Fruit fly (Drosophila melanogaster) whole organism: ENCODE measurements around the gene Ltn1.

ENCODE experiments used
- CG8478 ChIP-seq: fragments of >200 bp; optimal IDR thresholded peaks from 2 replicates; lab custom pipeline; 2018; ENCODE audit warnings: inconsistent platforms
- Dll ChIP-seq: fragments of >200 bp; optimal IDR thresholded peaks from 2 replicates; lab custom pipeline; 2017
- EcR ChIP-seq, 2 experiments: fragments of >200 bp; optimal IDR thresholded peaks; 2 replicates each; lab custom pipeline; 2017; ENCODE audit warnings: missing biosample characterization in 2 of 2, missing genetic modification characterization in 2 of 2, missing genetic modification reagents in 2 of 2
- pan ChIP-seq: fragments of >200 bp; optimal IDR thresholded peaks from 2 replicates; lab custom pipeline; 2017
- psq ChIP-seq: fragments of >200 bp; optimal IDR thresholded peaks from 2 replicates; lab custom pipeline; 2017
- usp ChIP-seq: fragments of >200 bp; optimal IDR thresholded peaks from 2 replicates; lab custom pipeline; 2017; ENCODE audit warnings: missing biosample characterization, missing genetic modification characterization, mixed read lengths

DNA sequence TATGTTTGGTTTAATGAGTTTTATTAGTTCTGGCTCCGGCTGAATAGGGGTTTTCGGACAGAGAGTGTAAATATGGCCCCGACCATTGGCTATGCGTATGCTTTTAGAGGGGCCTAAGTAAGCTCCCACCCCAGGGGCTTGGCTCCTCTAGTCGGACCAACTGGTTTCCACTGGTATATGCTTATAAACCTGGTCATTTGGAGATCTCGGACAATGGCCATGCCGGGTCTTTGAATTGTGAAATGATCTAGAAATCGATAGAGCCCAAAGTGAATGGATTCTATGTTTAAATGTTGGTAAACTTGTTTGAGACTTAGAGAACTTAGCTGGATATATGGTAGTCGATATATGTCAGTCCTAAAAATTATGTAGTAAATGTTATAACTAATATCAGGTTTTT lies 6.6 kb upstream of the Ltn1 start:
- TF ChIP-seq EcR (GFP tag; optimal IDR thresholded peaks at IDR 0.05; lab: Kevin White, UChicago): no peak
- TF ChIP-seq usp (GFP tag; lab: Kevin White, UChicago): no peak
- TF ChIP-seq pan (lab: Kevin White, UChicago): no peak
- no peak for TF ChIP-seq Dll (lab: Kevin White, UChicago)
- no peak for TF ChIP-seq CG8478 (lab: Kevin White, UChicago)
- no peak for TF ChIP-seq psq
